Fruit fly (Drosophila melanogaster): ENCODE measurements around the gene Cyp12a4.

The Cyp12a4 gene

DNA sequence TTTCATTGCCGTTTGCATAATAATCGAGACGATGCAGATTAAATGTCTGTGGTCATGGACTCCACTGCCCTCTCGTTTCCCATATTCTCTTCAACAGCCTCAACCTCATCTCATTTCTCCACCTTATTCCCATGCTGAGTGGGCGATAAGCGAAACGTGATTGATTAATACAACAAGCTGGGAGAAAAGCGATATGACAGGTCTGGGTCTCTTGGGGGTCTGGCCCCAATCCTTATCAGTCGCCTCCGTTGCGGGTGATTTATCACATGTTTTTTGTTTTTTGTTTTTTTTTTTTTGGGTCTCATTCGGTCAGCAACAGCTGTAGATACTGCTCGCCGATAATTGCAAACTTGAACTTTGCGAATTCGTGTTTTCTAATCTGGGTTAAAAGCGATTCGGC is 34.9 kb upstream of the Cyp12a4 start:
- no peak for TF ChIP-seq h (optimal IDR thresholded peaks at IDR 0.05)
- no peak for TF ChIP-seq insv (optimal IDR thresholded peaks at IDR 0.05)
- TF ChIP-seq Myc (optimal IDR thresholded peaks at IDR 0.05), result no peak
- TF ChIP-seq psq (optimal IDR thresholded peaks at IDR 0.05), result no peak
- TF ChIP-seq ttk (optimal IDR thresholded peaks at IDR 0.05), result no peak
- no peak for TF ChIP-seq Sin3A (optimal IDR thresholded peaks at IDR 0.05)

DNA sequence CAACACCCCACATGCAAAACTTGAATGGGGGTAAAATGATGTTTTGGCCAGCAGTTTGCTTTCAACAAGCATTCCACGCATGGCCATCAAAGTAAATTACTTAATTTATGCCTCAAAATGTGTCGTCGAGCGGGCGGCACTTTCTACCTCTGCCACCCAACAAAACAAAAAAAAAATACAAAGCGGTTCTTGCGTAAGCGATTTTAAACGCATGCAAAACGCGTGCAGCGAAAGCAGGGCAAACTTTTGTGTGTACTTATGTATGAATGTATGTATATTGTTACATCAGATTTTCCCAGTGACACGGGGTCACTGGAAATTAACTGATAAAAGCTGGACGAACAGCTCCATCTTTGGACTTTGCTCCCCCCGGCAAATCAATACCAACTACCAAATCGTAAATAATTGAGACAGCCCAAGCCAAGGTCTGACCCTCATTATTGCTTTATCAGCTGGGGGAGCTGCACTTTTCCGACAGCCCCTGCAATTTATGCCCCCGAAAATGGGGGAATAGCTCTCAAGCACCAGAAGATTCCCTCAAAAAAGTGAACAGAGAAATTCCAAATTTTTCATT is 33.6 kb upstream of the Cyp12a4 start:
- TF ChIP-seq ttk (optimal IDR thresholded peaks at IDR 0.05) (no peak), insv (optimal IDR thresholded peaks at IDR 0.05) (no peak), Sin3A (optimal IDR thresholded peaks at IDR 0.05) (no peak), Myc (optimal IDR thresholded peaks at IDR 0.05) (no peak), h (optimal IDR thresholded peaks at IDR 0.05) (no peak), psq (optimal IDR thresholded peaks at IDR 0.05) (no peak)

DNA sequence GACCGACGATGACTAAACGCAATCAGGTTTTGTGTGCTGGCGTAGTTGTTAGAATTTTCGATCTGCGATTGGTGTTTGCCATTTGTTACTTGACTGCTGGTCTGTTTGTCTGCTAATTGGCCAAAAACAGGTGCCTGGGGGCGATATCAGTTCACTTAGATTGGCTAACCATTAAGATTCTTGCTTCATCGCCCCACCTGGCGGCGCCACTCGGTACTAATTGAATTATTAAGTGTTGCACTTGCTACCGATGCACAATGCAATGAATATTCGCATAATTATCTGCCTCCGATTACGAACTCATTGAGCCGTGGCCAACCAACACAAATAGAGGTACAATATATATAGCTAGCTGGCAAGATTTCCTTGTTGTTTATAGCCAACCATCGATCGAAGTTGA is 31.8 kb upstream of the Cyp12a4 start:
- TF ChIP-seq ttk (optimal IDR thresholded peaks at IDR 0.05) (no peak), insv (optimal IDR thresholded peaks at IDR 0.05) (no peak), Myc (optimal IDR thresholded peaks at IDR 0.05) (no peak), h (optimal IDR thresholded peaks at IDR 0.05) (no peak), Sin3A (optimal IDR thresholded peaks at IDR 0.05) (no peak), psq (optimal IDR thresholded peaks at IDR 0.05) (no peak)

DNA sequence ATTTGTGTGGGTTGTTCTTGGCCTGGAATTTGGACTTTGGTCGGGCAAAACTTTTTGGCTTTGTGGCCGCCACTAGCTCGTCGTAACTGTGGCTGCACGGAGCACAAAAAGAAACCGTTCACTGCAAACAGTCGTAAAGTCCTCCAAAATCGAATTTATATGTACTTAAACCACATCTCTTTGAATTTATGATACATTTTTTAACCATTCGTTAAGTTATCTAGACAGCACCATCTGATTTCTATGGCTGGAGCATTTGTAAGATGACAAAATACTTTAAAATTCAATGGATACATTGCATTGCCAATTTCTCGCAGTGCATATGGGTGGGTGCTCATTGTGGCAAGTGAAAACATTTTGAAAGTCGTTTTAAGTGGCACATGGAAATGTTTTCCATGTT is 30.8 kb upstream of the Cyp12a4 start:
- TF ChIP-seq Myc (optimal IDR thresholded peaks at IDR 0.05) (no peak), insv (optimal IDR thresholded peaks at IDR 0.05) (no peak), ttk (optimal IDR thresholded peaks at IDR 0.05) (no peak), h (optimal IDR thresholded peaks at IDR 0.05) (no peak), psq (optimal IDR thresholded peaks at IDR 0.05) (no peak), Sin3A (optimal IDR thresholded peaks at IDR 0.05) (no peak)

DNA sequence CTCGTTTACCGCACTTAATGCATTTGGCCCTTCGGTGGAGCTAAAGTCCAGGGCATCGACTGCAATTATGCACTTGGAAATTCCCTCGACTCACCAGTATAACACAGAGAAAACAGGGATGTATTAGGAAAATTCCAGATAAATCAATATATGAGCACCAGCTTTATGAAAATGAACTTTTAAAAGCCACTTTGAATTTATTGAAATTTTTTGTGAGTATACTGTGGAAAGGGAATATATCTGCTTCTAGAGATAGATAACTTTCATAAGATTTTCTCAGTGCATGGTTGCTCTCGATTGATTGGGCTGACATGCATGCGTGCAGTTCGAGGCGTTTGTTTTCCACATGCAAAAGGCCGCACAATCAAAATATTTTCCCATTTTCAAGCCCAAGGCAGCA is 29.1 kb upstream of the Cyp12a4 start:
- TF ChIP-seq psq (optimal IDR thresholded peaks at IDR 0.05), result no peak
- no peak for TF ChIP-seq ttk (optimal IDR thresholded peaks at IDR 0.05)
- no peak for TF ChIP-seq Sin3A (optimal IDR thresholded peaks at IDR 0.05)
- no peak for TF ChIP-seq Myc (optimal IDR thresholded peaks at IDR 0.05)
- TF ChIP-seq h (optimal IDR thresholded peaks at IDR 0.05), result no peak

DNA sequence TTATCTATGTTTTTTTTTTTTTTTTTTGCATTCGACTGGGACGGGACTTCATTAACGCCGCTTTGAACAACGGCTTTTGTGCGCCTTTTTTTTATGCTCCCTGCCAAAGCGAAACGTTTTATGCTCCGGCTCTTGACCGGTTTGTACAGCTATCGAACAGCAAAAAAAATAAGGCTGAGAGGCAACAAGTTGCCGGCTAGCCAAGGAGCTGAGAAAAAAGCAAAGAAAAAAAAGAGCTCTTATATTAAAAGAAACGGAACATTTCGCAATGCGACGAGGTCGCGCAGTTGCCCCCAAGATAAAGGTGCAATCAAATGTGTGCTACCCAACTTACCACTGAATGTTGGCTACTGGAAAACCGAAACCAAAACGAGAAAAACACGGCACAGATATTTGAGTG is 28.5 kb upstream of the Cyp12a4 start:
- TF ChIP-seq ttk (optimal IDR thresholded peaks at IDR 0.05) (no peak), psq (optimal IDR thresholded peaks at IDR 0.05) (no peak), insv (optimal IDR thresholded peaks at IDR 0.05) (no peak), Sin3A (optimal IDR thresholded peaks at IDR 0.05) (no peak), h (optimal IDR thresholded peaks at IDR 0.05) (no peak), Myc (optimal IDR thresholded peaks at IDR 0.05) (no peak)

DNA sequence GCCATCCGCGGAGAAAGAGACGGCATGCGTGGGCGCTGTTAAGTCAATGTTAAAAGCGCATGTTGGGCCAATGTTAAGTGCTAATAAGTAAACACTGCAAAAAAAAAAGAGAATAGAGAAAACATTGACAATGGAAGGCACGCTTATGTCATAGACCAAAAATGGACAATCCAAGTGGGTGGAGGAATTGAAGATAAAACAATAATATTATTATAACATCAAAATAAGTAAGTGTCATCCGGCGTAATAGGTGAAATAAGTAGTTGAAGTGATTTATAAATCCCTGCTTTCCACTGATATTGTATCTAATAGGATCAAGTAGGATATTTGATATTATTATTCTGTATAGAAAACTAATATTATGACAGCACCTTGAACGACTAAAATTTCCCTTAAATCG is 27.9 kb upstream of the Cyp12a4 start:
- TF ChIP-seq ttk (optimal IDR thresholded peaks at IDR 0.05) (no peak), h (optimal IDR thresholded peaks at IDR 0.05) (no peak), Sin3A (optimal IDR thresholded peaks at IDR 0.05) (no peak), Myc (optimal IDR thresholded peaks at IDR 0.05) (no peak), psq (optimal IDR thresholded peaks at IDR 0.05) (no peak), insv (optimal IDR thresholded peaks at IDR 0.05) (no peak)

DNA sequence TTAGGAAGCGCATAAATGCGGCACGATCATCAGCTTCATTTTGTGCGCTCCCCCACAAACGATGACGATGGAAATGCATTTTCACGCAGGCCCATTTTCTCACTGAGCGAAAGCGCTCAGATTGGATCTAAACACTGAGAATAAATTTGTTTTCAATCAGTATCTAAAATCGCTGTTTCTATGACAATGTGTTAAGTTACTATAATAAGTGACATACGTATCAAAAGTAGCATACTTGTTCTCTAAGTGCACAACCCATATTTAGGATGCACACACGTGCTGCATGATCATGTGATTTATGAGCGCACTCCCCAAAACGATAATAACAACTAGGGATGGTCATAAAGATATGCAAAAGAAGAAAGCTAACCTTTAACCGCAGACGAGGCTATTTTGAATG is 26.8 kb upstream of the Cyp12a4 start:
- no peak for TF ChIP-seq Sin3A (optimal IDR thresholded peaks at IDR 0.05)
- no peak for TF ChIP-seq Myc (optimal IDR thresholded peaks at IDR 0.05)
- TF ChIP-seq insv (optimal IDR thresholded peaks at IDR 0.05), result no peak
- TF ChIP-seq h (optimal IDR thresholded peaks at IDR 0.05), result no peak
- TF ChIP-seq ttk (optimal IDR thresholded peaks at IDR 0.05), result no peak
- no peak for TF ChIP-seq psq (optimal IDR thresholded peaks at IDR 0.05)

DNA sequence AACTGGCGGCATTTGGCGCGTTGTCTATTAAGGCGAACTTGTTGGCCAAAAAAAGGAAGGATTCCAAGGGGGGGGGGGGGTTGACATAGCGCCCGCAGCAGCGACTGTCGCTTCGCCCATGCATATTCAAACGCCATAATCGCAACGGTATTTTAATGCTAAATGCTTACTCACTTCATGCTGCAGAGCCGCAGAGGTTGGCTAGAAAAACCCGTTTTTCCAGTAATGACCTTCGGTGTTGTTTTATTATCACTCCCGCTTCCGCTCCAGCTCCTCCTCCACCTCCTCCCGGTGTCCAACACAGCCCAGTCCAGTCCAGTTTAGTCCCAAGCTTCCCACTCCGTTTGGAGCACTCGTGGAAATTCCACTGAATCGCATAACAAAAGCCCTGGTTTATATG is 23.8 kb upstream of the Cyp12a4 start:
- TF ChIP-seq psq (optimal IDR thresholded peaks at IDR 0.05) (no peak), ttk (optimal IDR thresholded peaks at IDR 0.05) (no peak), Sin3A (optimal IDR thresholded peaks at IDR 0.05) (no peak), Myc (optimal IDR thresholded peaks at IDR 0.05) (no peak), h (optimal IDR thresholded peaks at IDR 0.05) (no peak), insv (optimal IDR thresholded peaks at IDR 0.05) (no peak)

DNA sequence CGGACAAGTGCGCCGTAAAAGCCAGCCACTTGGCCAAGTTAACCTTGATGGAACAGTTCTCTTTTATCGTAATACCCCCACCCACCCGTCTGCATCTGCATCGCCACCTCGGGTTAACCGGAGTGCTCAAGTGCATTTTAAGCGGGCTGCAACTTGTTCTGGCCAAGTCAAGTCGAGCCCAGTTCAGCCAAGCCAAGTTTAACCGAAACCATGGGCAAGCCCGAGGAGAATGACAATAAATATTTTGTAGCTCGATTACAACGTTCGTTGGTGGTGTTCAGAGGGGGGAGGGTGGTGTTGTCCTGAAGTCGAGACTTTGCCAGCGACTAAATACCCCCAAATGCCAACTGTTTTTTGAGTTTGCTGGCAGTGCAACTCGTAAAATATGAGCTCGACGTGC is 22.6 kb upstream of the Cyp12a4 start:
- no peak for TF ChIP-seq Sin3A (optimal IDR thresholded peaks at IDR 0.05)
- no peak for TF ChIP-seq ttk (optimal IDR thresholded peaks at IDR 0.05)
- no peak for TF ChIP-seq insv (optimal IDR thresholded peaks at IDR 0.05)
- no peak for TF ChIP-seq psq (optimal IDR thresholded peaks at IDR 0.05)
- TF ChIP-seq h (optimal IDR thresholded peaks at IDR 0.05), result no peak
- TF ChIP-seq Myc (optimal IDR thresholded peaks at IDR 0.05), result no peak

DNA sequence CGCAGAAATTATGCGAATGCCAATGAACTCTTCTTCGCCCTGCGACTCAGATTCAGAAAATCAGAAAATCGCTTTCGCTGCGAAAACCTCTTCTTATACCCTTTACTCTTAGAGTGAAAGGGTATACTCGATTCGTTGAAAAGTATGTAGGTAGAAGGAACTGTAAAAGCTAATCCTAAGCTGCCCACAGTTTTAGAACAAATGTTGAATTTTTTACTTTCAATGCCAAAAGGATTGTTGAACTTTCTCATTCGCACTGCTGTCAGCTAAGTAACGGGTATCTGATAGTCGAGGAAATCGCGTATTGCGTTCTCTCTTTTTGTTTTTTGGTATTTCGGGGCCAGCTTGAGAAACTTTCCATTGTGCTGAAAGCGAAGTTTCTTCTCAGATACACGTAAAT is 21.1 kb upstream of the Cyp12a4 start:
- no peak for TF ChIP-seq Myc (optimal IDR thresholded peaks at IDR 0.05)
- TF ChIP-seq insv (optimal IDR thresholded peaks at IDR 0.05), result no peak
- TF ChIP-seq h (optimal IDR thresholded peaks at IDR 0.05), result no peak
- no peak for TF ChIP-seq Sin3A (optimal IDR thresholded peaks at IDR 0.05)
- no peak for TF ChIP-seq psq (optimal IDR thresholded peaks at IDR 0.05)
- no peak for TF ChIP-seq ttk (optimal IDR thresholded peaks at IDR 0.05)

DNA sequence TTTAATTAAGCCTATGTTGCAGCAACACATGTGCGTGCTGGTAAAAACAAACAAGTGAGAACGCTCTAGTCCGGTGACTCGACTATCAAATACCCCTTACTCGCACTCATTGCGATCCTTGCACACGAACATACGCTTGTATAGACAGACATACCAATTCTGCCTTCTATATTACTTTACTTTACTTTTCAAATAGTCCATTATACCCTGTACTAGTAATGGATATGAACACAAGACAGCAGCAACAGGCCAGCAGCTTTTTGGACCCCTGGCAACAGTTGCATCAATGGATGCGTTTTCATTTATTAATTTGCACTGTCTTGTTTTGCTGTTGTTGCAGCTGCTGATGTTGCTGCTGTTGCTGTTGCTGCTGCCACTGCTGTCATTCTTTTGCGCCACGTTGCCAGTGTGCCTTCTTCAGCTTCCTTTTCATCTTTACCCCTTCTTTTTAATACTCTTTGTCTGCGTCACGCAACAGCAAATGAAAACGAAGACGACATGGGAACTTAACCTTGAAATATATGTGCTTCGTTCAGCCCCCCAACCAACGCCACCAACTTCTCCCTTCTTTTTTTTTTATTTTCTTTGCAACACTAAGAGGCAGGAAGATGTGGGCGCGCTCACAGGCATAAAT is 16.3 kb upstream of the Cyp12a4 start:
- no peak for TF ChIP-seq h (optimal IDR thresholded peaks at IDR 0.05)
- no peak for TF ChIP-seq Myc (optimal IDR thresholded peaks at IDR 0.05)
- TF ChIP-seq Sin3A (optimal IDR thresholded peaks at IDR 0.05), result no peak
- TF ChIP-seq insv (optimal IDR thresholded peaks at IDR 0.05), result no peak
- no peak for TF ChIP-seq ttk (optimal IDR thresholded peaks at IDR 0.05)
- no peak for TF ChIP-seq psq (optimal IDR thresholded peaks at IDR 0.05)
